Fruit fly (Drosophila melanogaster) whole organism, embryonic: ENCODE data around the gene Col4a1.

Experiments used
- ATbp ChIP-seq: fragments of 200-800 bp; sonication (Bioruptor generic); optimal IDR thresholded peaks from 2 replicates; lab custom pipeline; 2017; ENCODE audit warnings: missing biosample characterization, mild to moderate bottlenecking, missing genetic modification characterization, missing genetic modification reagents
- Atf-2 ChIP-seq: fragments of 200-800 bp; sonication (Bioruptor generic); optimal IDR thresholded peaks from 2 replicates; lab custom pipeline; 2016; ENCODE audit warnings: missing biosample characterization, missing genetic modification characterization
- Atf3 ChIP-seq: fragments of 200-800 bp; sonication (Bioruptor generic); optimal IDR thresholded peaks from 3 replicates; lab custom pipeline; 2016; ENCODE audit warnings: missing biosample characterization, missing genetic modification characterization
- CG11504 ChIP-seq: fragments of 200-800 bp; sonication (Bioruptor generic); optimal IDR thresholded peaks from 3 replicates; lab custom pipeline; 2019; ENCODE audit warnings: missing biosample characterization, mild to moderate bottlenecking, missing genetic modification characterization, moderate library complexity
- CG11696 ChIP-seq: fragments of 200-800 bp; sonication (Bioruptor generic); IDR thresholded peaks from 2 replicates; pipeline ENCODE4 v1.3.6; 2022; ENCODE audit warnings: missing biosample characterization, missing genetic modification characterization
- CG12236 ChIP-seq: fragments of 200-800 bp; sonication (Bioruptor generic); optimal IDR thresholded peaks from 2 replicates; lab custom pipeline; 2016; ENCODE audit warnings: missing biosample characterization, missing genetic modification characterization
- CG14965 ChIP-seq: fragments of 200-800 bp; sonication (Bioruptor generic); optimal IDR thresholded peaks from 2 replicates; lab custom pipeline; 2016; ENCODE audit warnings: missing biosample characterization, missing genetic modification characterization, borderline replicate concordance
- CG15696 ChIP-seq: fragments of 200-800 bp; sonication (Bioruptor generic); optimal IDR thresholded peaks from 2 replicates; lab custom pipeline; 2019; ENCODE audit warnings: missing biosample characterization, mild to moderate bottlenecking, missing genetic modification characterization, moderate library complexity
- CG17359 ChIP-seq: fragments of 200-800 bp; sonication (Bioruptor generic); optimal IDR thresholded peaks from 3 replicates; lab custom pipeline; 2018; ENCODE audit warnings: missing biosample characterization, mild to moderate bottlenecking, missing genetic modification characterization, moderate library complexity
- CG17568 ChIP-seq: fragments of 200-800 bp; sonication (Bioruptor generic); optimal IDR thresholded peaks from 2 replicates; lab custom pipeline; 2018; ENCODE audit warnings: missing biosample characterization, mild to moderate bottlenecking, missing genetic modification characterization, moderate library complexity
- CG17802 ChIP-seq: fragments of 200-800 bp; sonication (Bioruptor generic); optimal IDR thresholded peaks from 2 replicates; lab custom pipeline; 2018; ENCODE audit warnings: missing biosample characterization, mild to moderate bottlenecking, missing genetic modification characterization, moderate library complexity
- CG18599 ChIP-seq: fragments of 200-800 bp; sonication (Bioruptor generic); optimal IDR thresholded peaks from 3 replicates; lab custom pipeline; 2017; ENCODE audit warnings: missing biosample characterization, missing genetic modification characterization, mild to moderate bottlenecking, moderate library complexity, missing genetic modification reagents
- CG18764 ChIP-seq: fragments of 200-800 bp; sonication (Bioruptor generic); optimal IDR thresholded peaks from 3 replicates; lab custom pipeline; 2016; ENCODE audit warnings: missing biosample characterization, missing genetic modification characterization
- CG2120 ChIP-seq: fragments of 200-800 bp; sonication (Bioruptor generic); optimal IDR thresholded peaks from 3 replicates; lab custom pipeline; 2016; ENCODE audit warnings: missing biosample characterization, missing genetic modification characterization
- CG32532 ChIP-seq: fragments of 200-800 bp; sonication (Bioruptor generic); IDR thresholded peaks from 2 replicates; pipeline ENCODE4 v1.3.6; 2022; ENCODE audit warnings: missing biosample characterization, missing genetic modification characterization
- CG34376 ChIP-seq: fragments of 200-800 bp; sonication (Bioruptor generic); optimal IDR thresholded peaks from 2 replicates; lab custom pipeline; 2018; ENCODE audit warnings: missing biosample characterization, mild to moderate bottlenecking, missing genetic modification characterization
- CG4820 ChIP-seq: fragments of 200-800 bp; sonication (Bioruptor generic); optimal IDR thresholded peaks from 3 replicates; lab custom pipeline; 2016; ENCODE audit warnings: missing biosample characterization, missing genetic modification characterization
- CG6813 ChIP-seq: fragments of 200-800 bp; sonication (Bioruptor generic); optimal IDR thresholded peaks from 2 replicates; lab custom pipeline; 2017; ENCODE audit warnings: missing biosample characterization, missing genetic modification characterization, mild to moderate bottlenecking, moderate library complexity, missing genetic modification reagents
- CG9437 ChIP-seq: fragments of 200-800 bp; sonication (Bioruptor generic); optimal IDR thresholded peaks from 2 replicates; lab custom pipeline; 2018; ENCODE audit warnings: missing biosample characterization, mild to moderate bottlenecking, missing genetic modification characterization
- CG9876 ChIP-seq: fragments of 200-800 bp; sonication (Bioruptor generic); optimal IDR thresholded peaks from 2 replicates; lab custom pipeline; 2016; ENCODE audit warnings: missing biosample characterization, missing genetic modification characterization
- CHES-1-like ChIP-seq: fragments of 200-800 bp; sonication (Bioruptor generic); optimal IDR thresholded peaks from 2 replicates; lab custom pipeline; 2016; ENCODE audit warnings: missing biosample characterization, missing genetic modification characterization
- Dll ChIP-seq: fragments of 200-800 bp; sonication (Bioruptor generic); IDR thresholded peaks from 4 replicates; pipeline ENCODE4 v1.3.6; 2022; ENCODE audit warnings: missing biosample characterization, missing genetic modification characterization; ENCODE audit not compliant: partially characterized antibody
- Dref ChIP-seq: fragments of 200-800 bp; sonication (Bioruptor generic); IDR thresholded peaks from 2 replicates; pipeline ENCODE4 v1.3.6; 2022; ENCODE audit warnings: missing biosample characterization, missing genetic modification characterization
- E2f1 ChIP-seq: fragments of 200-800 bp; sonication (Bioruptor generic); IDR thresholded peaks from 2 replicates; pipeline ENCODE4 v1.3.6; 2022; ENCODE audit warnings: missing biosample characterization, missing genetic modification characterization
- Fer3 ChIP-seq: fragments of 200-800 bp; sonication (Bioruptor generic); optimal IDR thresholded peaks from 2 replicates; lab custom pipeline; 2018; ENCODE audit warnings: missing biosample characterization, mild to moderate bottlenecking, missing genetic modification characterization, moderate library complexity
- H2.0 ChIP-seq: fragments of 200-800 bp; sonication (Bioruptor generic); IDR thresholded peaks from 2 replicates; pipeline ENCODE4 v1.3.6; 2022; ENCODE audit warnings: missing biosample characterization, missing genetic modification characterization
- Jarid2 ChIP-seq: fragments of 200-800 bp; sonication (Bioruptor generic); optimal IDR thresholded peaks from 3 replicates; lab custom pipeline; 2017; ENCODE audit warnings: mild to moderate bottlenecking, missing biosample characterization, missing genetic modification reagents, missing genetic modification characterization
- MESR4 ChIP-seq: fragments of 200-800 bp; sonication (Bioruptor generic); optimal IDR thresholded peaks from 2 replicates; lab custom pipeline; 2018; ENCODE audit warnings: missing biosample characterization, mild to moderate bottlenecking, missing genetic modification characterization, moderate library complexity
- NFAT ChIP-seq: fragments of 200-800 bp; sonication (Bioruptor generic); IDR thresholded peaks from 2 replicates; pipeline ENCODE4 v1.3.6; 2022; ENCODE audit warnings: missing biosample characterization, missing genetic modification characterization
- Poxn ChIP-seq: fragments of 200-800 bp; sonication (Bioruptor generic); IDR thresholded peaks from 2 replicates; pipeline ENCODE4 v1.3.6; 2022; ENCODE audit warnings: missing biosample characterization, missing genetic modification characterization
- Ptx1 ChIP-seq: fragments of 200-800 bp; sonication (Bioruptor generic); IDR thresholded peaks from 2 replicates; pipeline ENCODE4 v1.3.6; 2022; ENCODE audit warnings: missing biosample characterization, missing genetic modification characterization
- cg ChIP-seq: fragments of 200-800 bp; sonication (Bioruptor generic); optimal IDR thresholded peaks from 3 replicates; lab custom pipeline; 2019; ENCODE audit warnings: missing biosample characterization, mild to moderate bottlenecking, missing genetic modification characterization, moderate library complexity
- ci ChIP-seq: fragments of 200-800 bp; sonication (Bioruptor generic); IDR thresholded peaks from 3 replicates; pipeline ENCODE4 v1.3.6; 2022; ENCODE audit warnings: missing biosample characterization, missing genetic modification characterization
- disco-r ChIP-seq: fragments of 200-800 bp; sonication (Bioruptor generic); optimal IDR thresholded peaks from 2 replicates; lab custom pipeline; 2016; ENCODE audit warnings: missing biosample characterization, missing genetic modification characterization
- dmrt99B ChIP-seq: fragments of 200-800 bp; sonication (Bioruptor generic); optimal IDR thresholded peaks from 2 replicates; lab custom pipeline; 2018; ENCODE audit warnings: missing biosample characterization, mild to moderate bottlenecking, missing genetic modification characterization, moderate library complexity
- gfzf ChIP-seq: fragments of 200-800 bp; sonication (Bioruptor generic); optimal IDR thresholded peaks from 2 replicates; lab custom pipeline; 2016; ENCODE audit warnings: missing biosample characterization, mild to moderate bottlenecking, missing genetic modification characterization, moderate library complexity
- grau ChIP-seq: fragments of 200-800 bp; optimal IDR thresholded peaks from 3 replicates; lab custom pipeline; 2019; ENCODE audit warnings: missing biosample characterization, mild to moderate bottlenecking, missing genetic modification characterization, moderate library complexity
- insv ChIP-seq, 2 experiments: fragments of 200-800 bp; sonication (Bioruptor generic); optimal IDR thresholded peaks; 3 replicates each; lab custom pipeline; 2016 to 2018; ENCODE audit warnings: missing biosample characterization in 2 of 2, missing genetic modification characterization in 2 of 2
- lmd ChIP-seq: fragments of 200-800 bp; sonication (Bioruptor generic); IDR thresholded peaks from 2 replicates; pipeline ENCODE4 v1.3.6; 2022; ENCODE audit warnings: missing biosample characterization, missing genetic modification characterization
- p53 ChIP-seq: fragments of 200-800 bp; sonication (Bioruptor generic); optimal IDR thresholded peaks from 2 replicates; lab custom pipeline; 2016; ENCODE audit warnings: missing biosample characterization, missing genetic modification characterization
- pros ChIP-seq: fragments of 200-800 bp; sonication (Bioruptor generic); optimal IDR thresholded peaks from 3 replicates; lab custom pipeline; 2019; ENCODE audit warnings: missing biosample characterization, mild to moderate bottlenecking, missing genetic modification characterization, moderate library complexity
- ranshi ChIP-seq: fragments of 200-800 bp; sonication (Bioruptor generic); IDR thresholded peaks from 2 replicates; pipeline ENCODE4 v1.3.6; 2022; ENCODE audit warnings: missing biosample characterization, missing genetic modification characterization
- ro ChIP-seq: fragments of 200-800 bp; sonication (Bioruptor generic); IDR thresholded peaks from 2 replicates; pipeline ENCODE4 v1.3.6; 2022; ENCODE audit warnings: missing biosample characterization, missing genetic modification characterization
- sima ChIP-seq: fragments of 200-800 bp; sonication (Bioruptor generic); optimal IDR thresholded peaks from 2 replicates; lab custom pipeline; 2016; ENCODE audit warnings: missing biosample characterization, missing genetic modification characterization
- stwl ChIP-seq: fragments of 200-800 bp; sonication (Bioruptor generic); optimal IDR thresholded peaks from 3 replicates; lab custom pipeline; 2018; ENCODE audit warnings: missing biosample characterization, mild to moderate bottlenecking, missing genetic modification characterization, moderate library complexity
- toy ChIP-seq: fragments of 200-800 bp; sonication (Bioruptor generic); IDR thresholded peaks from 2 replicates; pipeline ENCODE4 v1.3.6; 2022; ENCODE audit warnings: missing biosample characterization, missing genetic modification characterization
- tx ChIP-seq: fragments of 200-800 bp; sonication (Bioruptor generic); optimal IDR thresholded peaks from 2 replicates; lab custom pipeline; 2016; ENCODE audit warnings: missing biosample characterization, missing genetic modification characterization
- unc-4 ChIP-seq: fragments of 200-800 bp; sonication (Bioruptor generic); IDR thresholded peaks from 2 replicates; pipeline ENCODE4 v1.3.6; 2022; ENCODE audit warnings: missing biosample characterization, missing genetic modification characterization; ENCODE audit not compliant: partially characterized antibody
- zfh2 ChIP-seq: fragments of 200-800 bp; sonication (Bioruptor generic); optimal IDR thresholded peaks from 2 replicates; lab custom pipeline; 2016; ENCODE audit warnings: missing biosample characterization, missing genetic modification characterization

Col4a1 gene

DNA sequence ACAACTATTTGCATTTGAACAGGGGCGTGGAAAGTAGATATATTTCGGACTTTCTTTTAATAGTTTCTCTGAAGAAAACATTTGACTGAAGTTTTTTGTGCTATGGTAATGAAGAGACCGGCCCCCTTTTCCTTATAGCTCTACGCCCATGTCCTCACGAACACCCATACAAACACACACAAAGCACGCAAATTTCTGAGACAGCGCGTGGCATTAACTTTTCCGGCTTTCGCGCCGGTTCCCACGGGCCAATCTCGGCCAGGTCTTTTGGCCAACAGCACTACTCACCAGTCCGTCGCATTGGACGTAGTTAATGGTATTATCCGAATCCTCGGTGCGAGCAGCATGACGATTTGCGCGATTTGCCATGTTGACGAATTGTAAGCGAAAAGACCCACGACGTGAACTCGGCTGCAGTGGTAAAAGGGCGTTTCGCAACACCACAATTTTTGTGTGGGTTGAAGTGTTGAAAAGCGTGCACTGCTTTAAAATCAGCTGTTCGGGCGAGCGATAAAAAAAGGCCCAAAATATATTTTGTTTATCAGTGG lies 23.0 kb downstream of the Col4a1 start, which contains the start of gene senju (continued):
- peak; percentile 64 for TF ChIP-seq disco-r (GFP tag; lab: Kevin White, UChicago)
- no peak for TF ChIP-seq Poxn
- TF ChIP-seq CG9437 (GFP tag; lab: Kevin White, UChicago): peak; percentile 70
- peak; percentile 38 for TF ChIP-seq CG15696 (tag; lab: Kevin White, UChicago)
- peak; percentile 79 for TF ChIP-seq CG6813
- TF ChIP-seq toy (GFP tag; lab: Robert Waterston, UW): peak; percentile 35; the same call in 1 of the 2 replicates
- no peak for TF ChIP-seq CG17802
- peak; percentile 66 for TF ChIP-seq CG9876 (GFP tag; lab: Kevin White, UChicago)
- TF ChIP-seq CG11696 (GFP tag; lab: Robert Waterston, UW): peak; percentile 53
- TF ChIP-seq Fer3 (tag; lab: Kevin White, UChicago): peak; percentile 74
- peak; percentile 20 for TF ChIP-seq pros (GFP tag; lab: Kevin White, UChicago)
- TF ChIP-seq CG14965 (GFP tag; lab: Kevin White, UChicago): peak; percentile 25
- peak; percentile 93 for TF ChIP-seq cg (GFP tag; lab: Kevin White, UChicago)
- TF ChIP-seq grau (tag; lab: Kevin White, UChicago): peak; percentile 77
- peak; percentile 96 for TF ChIP-seq CG2120 (GFP tag; lab: Kevin White, UChicago)
- peak; percentile 74 for TF ChIP-seq Atf3 (GFP tag; lab: Kevin White, UChicago)
- TF ChIP-seq Ptx1 (GFP tag; lab: Robert Waterston, UW): peak; percentile 84
- TF ChIP-seq CG17568 (GFP tag; lab: Kevin White, UChicago): peak; percentile 61
- TF ChIP-seq Dll (GFP tag; lab: Robert Waterston, UW): peak; percentile 57; the same call in 2 of the 4 replicates
- peak; percentile 56 for TF ChIP-seq Jarid2
- peak; percentile 53 for TF ChIP-seq sima (GFP tag; lab: Kevin White, UChicago)
- peak; percentile 86 for TF ChIP-seq lmd (GFP tag; lab: Robert Waterston, UW)
- TF ChIP-seq CG18599 (GFP tag; lab: Kevin White, UChicago): peak; percentile 90
- peak; percentile 82 for TF ChIP-seq tx
- TF ChIP-seq dmrt99B (tag; lab: Kevin White, UChicago): peak; percentile 78
- TF ChIP-seq Dref (GFP tag; lab: Robert Waterston, UW): peak; percentile 48
- peak; percentile 44 for TF ChIP-seq gfzf (GFP tag; lab: Kevin White, UChicago)
- TF ChIP-seq ci: peak; percentile 96
- TF ChIP-seq ro: peak; percentile 43; the same call in 1 of the 2 replicates
- peak; percentile 74 for TF ChIP-seq E2f1 (GFP tag; lab: Robert Waterston, UW)
- TF ChIP-seq stwl (tag; lab: Kevin White, UChicago): peak; percentile 79
- peak; percentile 85 for TF ChIP-seq ranshi
- TF ChIP-seq unc-4 (GFP tag; lab: Robert Waterston, UW): peak; percentile 32; the same call in 1 of the 2 replicates
- TF ChIP-seq NFAT (GFP tag; lab: Robert Waterston, UW): peak; percentile 79
- peak; percentile 62 for TF ChIP-seq CG12236 (GFP tag; lab: Kevin White, UChicago)
- TF ChIP-seq MESR4 (GFP tag; lab: Kevin White, UChicago): peak; percentile 99
- peak; percentile 90 for TF ChIP-seq zfh2 (GFP tag; lab: Kevin White, UChicago)
- TF ChIP-seq ATbp (GFP tag; lab: Kevin White, UChicago): peak; percentile 87
- peak; percentile 69 for TF ChIP-seq p53 (GFP tag; lab: Kevin White, UChicago)
- TF ChIP-seq insv (GFP tag; optimal IDR thresholded peaks at IDR 0.05; lab: Kevin White, UChicago): peak in 1 of 2 experiments; percentile 64
- peak; percentile 89 for TF ChIP-seq CG32532
- peak; percentile 64 for TF ChIP-seq CG4820 (GFP tag; lab: Kevin White, UChicago)
- peak; percentile 62 for TF ChIP-seq Atf-2 (GFP tag; lab: Kevin White, UChicago)
- peak; percentile 76 for TF ChIP-seq CG11504
- peak; percentile 96 for TF ChIP-seq CHES-1-like (GFP tag; lab: Kevin White, UChicago)
- TF ChIP-seq H2.0 (GFP tag; lab: Robert Waterston, UW): peak; percentile 70
- TF ChIP-seq CG34376 (GFP tag; lab: Kevin White, UChicago): peak; percentile 95
- TF ChIP-seq CG17359 (tag; lab: Kevin White, UChicago): peak; percentile 78
- TF ChIP-seq CG18764: peak; percentile 74
